Worm (Caenorhabditis elegans) whole organism, L3 larva: Measurements from ENCODE around the gene oef-1.

Experiments
- nhr-12 ChIP-seq: fragments of 150-350 bp; optimal IDR thresholded peaks from 2 replicates; lab custom pipeline; 2014; ENCODE audit warnings: missing biosample characterization, missing genetic modification characterization
- pha-4 ChIP-seq: fragments of 150-350 bp; optimal IDR thresholded peaks from 2 replicates; lab custom pipeline; 2014; ENCODE audit warnings: missing biosample characterization, missing genetic modification reagents, missing genetic modification characterization
- unc-62 ChIP-seq: fragments of 150-350 bp; sonication (generic microtip); optimal IDR thresholded peaks from 4 replicates; lab custom pipeline; 2014; ENCODE audit warnings: missing biosample characterization, missing genetic modification reagents, missing genetic modification characterization

DNA sequence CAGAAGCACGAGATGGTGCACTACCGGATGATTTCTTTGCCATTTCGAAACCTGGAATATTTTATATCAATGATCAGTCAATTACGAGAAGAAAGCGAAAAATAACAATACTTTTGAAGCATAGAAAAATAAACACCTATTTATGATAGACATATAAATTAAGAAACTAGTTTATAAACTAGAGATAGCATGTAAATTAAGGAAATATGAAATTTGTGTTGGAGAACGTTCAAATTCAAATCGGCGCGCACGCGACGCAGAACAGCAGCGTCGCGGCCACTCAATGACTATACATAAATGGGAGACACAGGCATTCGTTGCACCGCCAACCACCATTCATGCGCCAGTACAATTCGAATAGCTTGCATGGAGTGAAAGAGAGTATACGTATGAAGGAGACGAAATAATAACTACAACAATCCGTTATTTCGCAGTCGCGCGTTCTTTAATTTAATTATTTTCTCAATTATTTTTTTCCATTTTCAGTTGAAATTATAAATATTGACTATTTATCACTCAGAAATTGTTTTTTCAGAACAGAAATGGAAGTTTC is 31.9 kb downstream of the oef-1 start, which contains the start of the genes cec-5 and nol-10:
- TF ChIP-seq nhr-12: no peak
- peak; percentile 88 for TF ChIP-seq pha-4 (tag; lab: Kevin White, UChicago)
- TF ChIP-seq unc-62 (GFP tag; lab: Kevin White, UChicago): no peak
